Fruit fly (Drosophila melanogaster) whole organism, embryonic: ENCODE results near the gene mus101.

Source experiments
- Atf3 ChIP-seq: fragments of 200-800 bp; sonication (Bioruptor generic); optimal IDR thresholded peaks from 3 replicates; lab custom pipeline; 2016; ENCODE audit warnings: missing biosample characterization, missing genetic modification characterization
- Awh ChIP-seq: fragments of 200-800 bp; sonication (Bioruptor generic); IDR thresholded peaks from 2 replicates; pipeline ENCODE4, ENCODE4 v1.3.6; 2022; ENCODE audit warnings: missing biosample characterization, missing genetic modification characterization
- Bgb ChIP-seq: fragments of 200-800 bp; sonication (Bioruptor generic); IDR thresholded peaks from 2 replicates; pipeline ENCODE4 v1.3.6; 2022; ENCODE audit warnings: missing biosample characterization, missing genetic modification characterization; ENCODE audit not compliant: partially characterized antibody
- CG10267 ChIP-seq: fragments of 200-800 bp; sonication (Bioruptor generic); optimal IDR thresholded peaks from 2 replicates; lab custom pipeline; 2018; ENCODE audit warnings: missing biosample characterization, mild to moderate bottlenecking, missing genetic modification characterization, moderate library complexity
- CG10274 ChIP-seq: fragments of 200-800 bp; sonication (Bioruptor generic); optimal IDR thresholded peaks from 3 replicates; lab custom pipeline; 2017; ENCODE audit warnings: missing biosample characterization, mild to moderate bottlenecking, missing genetic modification characterization
- CG11398 ChIP-seq: fragments of 200-800 bp; sonication (Bioruptor generic); optimal IDR thresholded peaks from 2 replicates; lab custom pipeline; 2016; ENCODE audit warnings: missing biosample characterization, missing genetic modification characterization
- CG1233 ChIP-seq: fragments of 200-800 bp; sonication (Bioruptor generic); optimal IDR thresholded peaks from 4 replicates; lab custom pipeline; 2018; ENCODE audit warnings: missing biosample characterization, mild to moderate bottlenecking, missing genetic modification characterization
- CG12942 ChIP-seq: fragments of 200-800 bp; sonication (Bioruptor generic); optimal IDR thresholded peaks from 3 replicates; lab custom pipeline; 2016; ENCODE audit warnings: missing biosample characterization, missing genetic modification characterization
- CG13775 ChIP-seq: fragments of 200-800 bp; sonication (Bioruptor generic); optimal IDR thresholded peaks from 3 replicates; lab custom pipeline; 2017; ENCODE audit warnings: missing biosample characterization, mild to moderate bottlenecking, missing genetic modification characterization
- CG15696 ChIP-seq: fragments of 200-800 bp; sonication (Bioruptor generic); optimal IDR thresholded peaks from 2 replicates; lab custom pipeline; 2019; ENCODE audit warnings: missing biosample characterization, mild to moderate bottlenecking, missing genetic modification characterization, moderate library complexity
- CG1647 ChIP-seq: fragments of 200-800 bp; sonication (Bioruptor generic); optimal IDR thresholded peaks from 3 replicates; lab custom pipeline; 2016; ENCODE audit warnings: missing biosample characterization, missing genetic modification characterization
- CG17359 ChIP-seq: fragments of 200-800 bp; sonication (Bioruptor generic); optimal IDR thresholded peaks from 3 replicates; lab custom pipeline; 2018; ENCODE audit warnings: missing biosample characterization, mild to moderate bottlenecking, missing genetic modification characterization, moderate library complexity
- CG18476 ChIP-seq: fragments of 200-800 bp; sonication (Bioruptor generic); optimal IDR thresholded peaks from 2 replicates; lab custom pipeline; 2016; ENCODE audit warnings: missing biosample characterization, mild to moderate bottlenecking, missing genetic modification characterization
- CG18599 ChIP-seq: fragments of 200-800 bp; sonication (Bioruptor generic); optimal IDR thresholded peaks from 3 replicates; lab custom pipeline; 2017; ENCODE audit warnings: missing biosample characterization, missing genetic modification characterization, mild to moderate bottlenecking, moderate library complexity, missing genetic modification reagents
- CG2129 ChIP-seq: fragments of 200-800 bp; sonication (Bioruptor generic); IDR thresholded peaks from 2 replicates; pipeline ENCODE4 v1.3.6; 2022; ENCODE audit warnings: missing biosample characterization, missing genetic modification characterization; ENCODE audit not compliant: partially characterized antibody
- CG3163 ChIP-seq: fragments of 200-800 bp; sonication (Bioruptor generic); optimal IDR thresholded peaks from 3 replicates; lab custom pipeline; 2016; ENCODE audit warnings: missing biosample characterization, missing genetic modification characterization
- CG42726 ChIP-seq: fragments of 200-800 bp; sonication (Bioruptor generic); IDR thresholded peaks from 2 replicates; pipeline ENCODE4 v1.3.6; 2022; ENCODE audit warnings: missing biosample characterization, missing genetic modification characterization; ENCODE audit not compliant: partially characterized antibody
- CG6813 ChIP-seq: fragments of 200-800 bp; sonication (Bioruptor generic); optimal IDR thresholded peaks from 2 replicates; lab custom pipeline; 2017; ENCODE audit warnings: missing biosample characterization, missing genetic modification characterization, mild to moderate bottlenecking, moderate library complexity, missing genetic modification reagents
- CG6854 ChIP-seq: fragments of 200-800 bp; sonication (Bioruptor generic); optimal IDR thresholded peaks from 3 replicates; lab custom pipeline; 2017; ENCODE audit warnings: missing biosample characterization, mild to moderate bottlenecking, missing genetic modification characterization
- CG7357 ChIP-seq: fragments of 200-800 bp; sonication (Bioruptor generic); IDR thresholded peaks from 3 replicates; pipeline ENCODE4 v1.3.6; 2022; ENCODE audit warnings: missing biosample characterization, missing genetic modification characterization
- CG8281 ChIP-seq: fragments of 200-800 bp; sonication (Bioruptor generic); optimal IDR thresholded peaks from 2 replicates; lab custom pipeline; 2018; ENCODE audit warnings: missing biosample characterization, mild to moderate bottlenecking, missing genetic modification characterization, moderate library complexity
- CHES-1-like ChIP-seq: fragments of 200-800 bp; sonication (Bioruptor generic); optimal IDR thresholded peaks from 2 replicates; lab custom pipeline; 2016; ENCODE audit warnings: missing biosample characterization, missing genetic modification characterization
- H2.0 ChIP-seq: fragments of 200-800 bp; sonication (Bioruptor generic); IDR thresholded peaks from 2 replicates; pipeline ENCODE4 v1.3.6; 2022; ENCODE audit warnings: missing biosample characterization, missing genetic modification characterization
- Hand ChIP-seq: fragments of 200-800 bp; sonication (Bioruptor generic); optimal IDR thresholded peaks from 2 replicates; lab custom pipeline; 2017; ENCODE audit warnings: mild to moderate bottlenecking, missing biosample characterization, missing genetic modification reagents, missing genetic modification characterization
- Hey ChIP-seq: fragments of 200-800 bp; sonication (Bioruptor generic); optimal IDR thresholded peaks from 3 replicates; lab custom pipeline; 2018; ENCODE audit warnings: missing biosample characterization, mild to moderate bottlenecking, missing genetic modification characterization
- Lim3 ChIP-seq: fragments of 200-800 bp; sonication (Bioruptor generic); IDR thresholded peaks from 2 replicates; pipeline ENCODE4 v1.3.6; 2022; ENCODE audit warnings: missing biosample characterization, missing genetic modification characterization
- MTF-1 ChIP-seq: fragments of 200-800 bp; sonication (Bioruptor generic); optimal IDR thresholded peaks from 2 replicates; lab custom pipeline; 2018; ENCODE audit warnings: missing biosample characterization, mild to moderate bottlenecking, missing genetic modification characterization, borderline replicate concordance
- Mrtf ChIP-seq: fragments of 200-800 bp; sonication (Bioruptor generic); IDR thresholded peaks from 3 replicates; pipeline ENCODE4 v1.3.6; 2022; ENCODE audit warnings: missing biosample characterization, missing genetic modification characterization
- Rx ChIP-seq: fragments of 200-800 bp; sonication (Bioruptor generic); IDR thresholded peaks from 2 replicates; pipeline ENCODE4 v1.3.6; 2022; ENCODE audit warnings: missing biosample characterization, missing genetic modification characterization
- Spps ChIP-seq: fragments of 200-800 bp; sonication (Bioruptor generic); optimal IDR thresholded peaks from 2 replicates; lab custom pipeline; 2018; ENCODE audit warnings: missing biosample characterization, mild to moderate bottlenecking, missing genetic modification characterization
- TFAM ChIP-seq: fragments of 200-800 bp; sonication (Bioruptor generic); optimal IDR thresholded peaks from 2 replicates; lab custom pipeline; 2017; ENCODE audit warnings: missing biosample characterization, missing genetic modification characterization, inconsistent platforms
- Vsx1 ChIP-seq: fragments of 200-800 bp; sonication (Bioruptor generic); optimal IDR thresholded peaks from 2 replicates; lab custom pipeline; 2017; ENCODE audit warnings: missing biosample characterization, mild to moderate bottlenecking, missing genetic modification characterization, missing genetic modification reagents
- Xbp1 ChIP-seq: fragments of 200-800 bp; sonication (Bioruptor generic); optimal IDR thresholded peaks from 3 replicates; lab custom pipeline; 2016; ENCODE audit warnings: missing biosample characterization, mild to moderate bottlenecking, missing genetic modification characterization
- cato ChIP-seq: fragments of 200-800 bp; sonication (Bioruptor generic); optimal IDR thresholded peaks from 2 replicates; lab custom pipeline; 2016; ENCODE audit warnings: missing biosample characterization, missing genetic modification characterization, borderline replicate concordance
- caup ChIP-seq: fragments of 200-800 bp; sonication (Bioruptor generic); optimal IDR thresholded peaks from 3 replicates; lab custom pipeline; 2017; ENCODE audit warnings: missing biosample characterization, mild to moderate bottlenecking, missing genetic modification characterization, moderate library complexity; ENCODE audit not compliant: severe bottlenecking
- chinmo ChIP-seq: fragments of 200-800 bp; sonication (Bioruptor generic); IDR thresholded peaks from 4 replicates; pipeline ENCODE4 v1.3.6; 2022; ENCODE audit warnings: missing biosample characterization, missing genetic modification characterization; ENCODE audit not compliant: partially characterized antibody
- corto ChIP-seq: fragments of 200-800 bp; sonication (Bioruptor generic); optimal IDR thresholded peaks from 2 replicates; lab custom pipeline; 2016; ENCODE audit warnings: missing biosample characterization, mild to moderate bottlenecking, missing genetic modification characterization, moderate library complexity
- fd96Cb ChIP-seq: fragments of 200-800 bp; sonication (Bioruptor generic); optimal IDR thresholded peaks from 2 replicates; lab custom pipeline; 2018; ENCODE audit warnings: missing biosample characterization, mild to moderate bottlenecking, missing genetic modification characterization, moderate library complexity
- grn ChIP-seq: fragments of 200-800 bp; sonication (Bioruptor generic); optimal IDR thresholded peaks from 3 replicates; lab custom pipeline; 2017; ENCODE audit warnings: missing biosample characterization, missing genetic modification characterization
- gro ChIP-seq: fragments of 200-800 bp; sonication (Bioruptor generic); optimal IDR thresholded peaks from 2 replicates; lab custom pipeline; 2016; ENCODE audit warnings: missing biosample characterization, missing genetic modification characterization
- gt ChIP-seq: fragments of 200-800 bp; sonication (Bioruptor generic); IDR thresholded peaks from 2 replicates; pipeline ENCODE4 v1.3.6; 2022; ENCODE audit warnings: missing biosample characterization, missing genetic modification characterization
- ham ChIP-seq: fragments of 200-800 bp; sonication (Bioruptor generic); IDR thresholded peaks from 2 replicates; pipeline ENCODE4 v1.3.6; 2022; ENCODE audit warnings: missing biosample characterization, missing genetic modification characterization
- kay ChIP-seq: fragments of 200-800 bp; sonication (Bioruptor generic); optimal IDR thresholded peaks from 2 replicates; lab custom pipeline; 2016; ENCODE audit warnings: missing biosample characterization, missing genetic modification characterization
- knrl ChIP-seq: fragments of 200-800 bp; sonication (Bioruptor generic); IDR thresholded peaks from 3 replicates; pipeline ENCODE4 v1.3.6; 2022; ENCODE audit warnings: missing biosample characterization, missing genetic modification characterization; ENCODE audit not compliant: partially characterized antibody
- lbe ChIP-seq: fragments of 200-800 bp; sonication (Bioruptor generic); optimal IDR thresholded peaks from 2 replicates; lab custom pipeline; 2016; ENCODE audit warnings: missing biosample characterization, mild to moderate bottlenecking, missing genetic modification characterization
- odd ChIP-seq: fragments of 200-800 bp; sonication (Bioruptor generic); optimal IDR thresholded peaks from 2 replicates; lab custom pipeline; 2017; ENCODE audit warnings: missing biosample characterization, mild to moderate bottlenecking, missing genetic modification characterization
- peb ChIP-seq: fragments of 200-800 bp; sonication (Bioruptor generic); IDR thresholded peaks from 2 replicates; pipeline ENCODE4 v1.3.6; 2022; ENCODE audit warnings: missing biosample characterization, missing genetic modification characterization
- sug ChIP-seq: fragments of 200-800 bp; optimal IDR thresholded peaks from 2 replicates; lab custom pipeline; 2019; ENCODE audit warnings: missing biosample characterization, mild to moderate bottlenecking, missing genetic modification characterization, moderate library complexity
- unpg ChIP-seq: fragments of 200-800 bp; sonication (Bioruptor generic); optimal IDR thresholded peaks from 3 replicates; lab custom pipeline; 2018; ENCODE audit warnings: missing biosample characterization, mild to moderate bottlenecking, missing genetic modification characterization, moderate library complexity
- vnd ChIP-seq: fragments of 200-800 bp; sonication (Bioruptor generic); IDR thresholded peaks from 3 replicates; pipeline ENCODE4 v1.3.6; 2022; ENCODE audit warnings: missing biosample characterization, missing genetic modification characterization; ENCODE audit not compliant: partially characterized antibody

mus101 gene

dm6 chrX:13739411-13739888 lies 17.4 kb downstream of the mus101 start, which contains the start of gene CG11151 (continued):
- TF ChIP-seq sug, result peak; percentile 93
- TF ChIP-seq Awh (GFP tag; lab: Robert Waterston, UW), result peak; percentile 92
- TF ChIP-seq CG1233 (GFP tag; lab: Kevin White, UChicago), result peak; percentile 96
- TF ChIP-seq CG42726, result peak; percentile 51; the same call in 1 of the 2 replicates
- TF ChIP-seq MTF-1 (GFP tag; lab: Kevin White, UChicago), result peak; percentile 92
- TF ChIP-seq Rx, result peak; percentile 93
- peak; percentile 91 for TF ChIP-seq CG10267 (tag; lab: Kevin White, UChicago)
- TF ChIP-seq Xbp1 (GFP tag; lab: Kevin White, UChicago), result peak; percentile 97
- peak; percentile 93 for TF ChIP-seq Mrtf (GFP tag; lab: Robert Waterston, UW)
- peak; percentile 86 for TF ChIP-seq corto (GFP tag; lab: Kevin White, UChicago)
- TF ChIP-seq gt (GFP tag; lab: Robert Waterston, UW), result peak; percentile 80
- peak; percentile 98 for TF ChIP-seq CHES-1-like (GFP tag; lab: Kevin White, UChicago)
- peak; percentile 96 for TF ChIP-seq Hand
- peak; percentile 85 for TF ChIP-seq Hey (tag; lab: Kevin White, UChicago)
- TF ChIP-seq unpg, result peak; percentile 99
- peak; percentile 97 for TF ChIP-seq CG6813
- peak; percentile 82 for TF ChIP-seq CG7357 (GFP tag; lab: Robert Waterston, UW)
- peak; percentile 64 for TF ChIP-seq grn (GFP tag; lab: Kevin White, UChicago)
- TF ChIP-seq peb (GFP tag; lab: Robert Waterston, UW), result peak; percentile 93
- TF ChIP-seq knrl, result peak; percentile 64; the same call in 2 of the 3 replicates
- peak; percentile 96 for TF ChIP-seq CG12942
- TF ChIP-seq CG6854 (GFP tag; lab: Kevin White, UChicago), result peak; percentile 96
- TF ChIP-seq CG1647 (GFP tag; lab: Kevin White, UChicago), result peak; percentile 95
- TF ChIP-seq Spps (tag; lab: Kevin White, UChicago), result peak; percentile 93
- peak; percentile 77 for TF ChIP-seq Lim3 (GFP tag; lab: Robert Waterston, UW)
- TF ChIP-seq gro (GFP tag; lab: Kevin White, UChicago), result peak; percentile 97
- peak; percentile 95 for TF ChIP-seq CG18476
- TF ChIP-seq cato, result peak; percentile 90
- TF ChIP-seq H2.0 (GFP tag; lab: Robert Waterston, UW), result peak; percentile 96
- 0 out of 4 replicates have a peak, but pooled peaks have one; percentile 79 for TF ChIP-seq chinmo (GFP tag; lab: Robert Waterston, UW)
- peak; percentile 93 for TF ChIP-seq Vsx1 (GFP tag; lab: Kevin White, UChicago)
- TF ChIP-seq ham (GFP tag; lab: Robert Waterston, UW), result peak; percentile 76; the same call in 1 of the 2 replicates

DNA sequence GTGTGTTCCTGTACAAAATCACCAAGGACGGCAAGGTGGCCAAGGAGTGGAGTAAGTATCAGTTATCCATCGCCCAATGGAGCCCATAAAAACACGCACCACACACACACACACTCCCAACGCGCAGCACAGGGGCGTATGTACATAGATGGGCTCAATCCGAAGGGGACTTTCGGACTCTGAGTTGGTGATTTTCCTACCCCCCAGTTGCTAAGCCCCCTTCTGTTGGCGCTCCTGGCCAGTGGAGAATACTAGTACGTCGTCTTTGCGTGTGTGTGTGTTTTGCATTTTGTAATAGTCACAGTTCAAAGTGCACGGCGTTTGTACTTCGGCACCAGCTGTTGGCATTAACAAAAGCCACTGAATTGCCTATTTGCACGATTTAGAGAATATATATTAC lies 18.0 kb downstream of the mus101 start:
- no peak for TF ChIP-seq Bgb (GFP tag; lab: Robert Waterston, UW)
- TF ChIP-seq CG10274 (GFP tag; lab: Kevin White, UChicago), result peak; percentile 49
- TF ChIP-seq vnd (GFP tag; lab: Robert Waterston, UW), result no peak
- TF ChIP-seq TFAM (GFP tag; lab: Kevin White, UChicago), result no peak
- TF ChIP-seq CG2129, result no peak
- no peak for TF ChIP-seq corto (GFP tag; lab: Kevin White, UChicago)
- TF ChIP-seq lbe (GFP tag; lab: Kevin White, UChicago), result no peak
- peak; percentile 40 for TF ChIP-seq CG11398 (GFP tag; lab: Kevin White, UChicago)
- no peak for TF ChIP-seq Lim3 (GFP tag; lab: Robert Waterston, UW)
- peak; percentile 82 for TF ChIP-seq CG17359
- TF ChIP-seq CG3163 (GFP tag; lab: Kevin White, UChicago), result no peak
- TF ChIP-seq CG13775, result no peak
- TF ChIP-seq kay (GFP tag; lab: Kevin White, UChicago), result peak; percentile 17
- peak; percentile 91 for TF ChIP-seq CG18599 (GFP tag; lab: Kevin White, UChicago)
- peak; percentile 58 for TF ChIP-seq Atf3
- TF ChIP-seq CG8281 (tag; lab: Kevin White, UChicago), result peak; percentile 16
- peak; percentile 80 for TF ChIP-seq caup
- peak; percentile 57 for TF ChIP-seq CG15696 (tag; lab: Kevin White, UChicago)
- TF ChIP-seq odd, result peak; percentile 70
- TF ChIP-seq fd96Cb (tag; lab: Kevin White, UChicago), result peak; percentile 65
